Worm (Caenorhabditis elegans) whole organism, L4 larva: ENCODE results near the gene F21C10.18.
A peak's percentile ranks its signal among the peaks of the same experiment; 100 is the strongest.

ENCODE experiments used
- F10B5.3 ChIP-seq: sonication (generic microtip); optimal IDR thresholded peaks from 2 replicates; lab custom pipeline; 2016; ENCODE audit warnings: mild to moderate bottlenecking, missing genetic modification characterization, missing compliant biosample characterization
- F49E8.2 ChIP-seq: sonication (generic microtip); optimal IDR thresholded peaks from 2 replicates; lab custom pipeline; 2016; ENCODE audit warnings: missing compliant biosample characterization, mild to moderate bottlenecking, missing genetic modification characterization, borderline replicate concordance
- Y105C5A.15 ChIP-seq: fragments of 200-800 bp; sonication (Bioruptor generic); IDR thresholded peaks from 2 replicates; pipeline ENCODE4 v1.3.6; 2022; ENCODE audit warnings: missing genetic modification characterization, missing compliant biosample characterization
- Y5F2A.4 ChIP-seq: fragments of 200-800 bp; sonication (Bioruptor generic); optimal IDR thresholded peaks from 2 replicates; lab custom pipeline; 2018; ENCODE audit warnings: mild to moderate bottlenecking, missing genetic modification characterization, missing compliant biosample characterization
- ZK337.2 ChIP-seq: fragments of 200-800 bp; sonication (Bioruptor generic); IDR thresholded peaks from 2 replicates; pipeline ENCODE4 v1.3.6; 2022; ENCODE audit warnings: missing genetic modification reagents, missing genetic modification characterization, missing compliant biosample characterization
- ZK546.5 ChIP-seq, 2 experiments: sonication (generic microtip); optimal IDR thresholded peaks; 2 replicates each; lab custom pipeline; 2017; ENCODE audit warnings: missing biosample characterization in 2 of 2, missing genetic modification characterization in 2 of 2
- aha-1 ChIP-seq: fragments of 150-350 bp; peaks from one replicate; lab custom pipeline; 2014; ENCODE audit warnings: missing biosample characterization, missing genetic modification characterization
- arid-1 ChIP-seq: fragments of 200-800 bp; sonication (Bioruptor generic); conservative IDR thresholded peaks from 2 replicates; pipeline ENCODE4 v1.3.6; 2022; ENCODE audit warnings: missing genetic modification reagents, missing genetic modification characterization, missing compliant biosample characterization
- ceh-32 ChIP-seq: sonication (generic microtip); optimal IDR thresholded peaks from 2 replicates; lab custom pipeline; 2016; ENCODE audit warnings: mild to moderate bottlenecking, missing genetic modification characterization, missing compliant biosample characterization; ENCODE audit not compliant: poor library complexity
- ceh-44 ChIP-seq: fragments of 200-800 bp; sonication (Bioruptor generic); IDR thresholded peaks from 2 replicates; pipeline ENCODE4 v1.3.6; 2022; ENCODE audit warnings: missing genetic modification reagents, missing genetic modification characterization, missing compliant biosample characterization
- ceh-82 ChIP-seq: sonication (generic microtip); optimal IDR thresholded peaks from 2 replicates; lab custom pipeline; 2017; ENCODE audit warnings: missing biosample characterization, missing genetic modification characterization
- ces-1 ChIP-seq: fragments of 150-350 bp; sonication (generic microtip); optimal IDR thresholded peaks from 4 replicates; lab custom pipeline; 2014; ENCODE audit warnings: missing biosample characterization, missing genetic modification reagents, missing genetic modification characterization
- cey-2 ChIP-seq: sonication (generic microtip); optimal IDR thresholded peaks from 3 replicates; lab custom pipeline; 2017; ENCODE audit warnings: missing genetic modification characterization, mild to moderate bottlenecking, missing compliant biosample characterization, antibody characterized with exemption, borderline replicate concordance; ENCODE audit not compliant: insufficient read depth
- ctbp-1 ChIP-seq: fragments of 200-800 bp; sonication (Bioruptor generic); IDR thresholded peaks from 2 replicates; pipeline ENCODE4 v1.3.6; 2022; ENCODE audit warnings: missing genetic modification reagents, missing genetic modification characterization, missing compliant biosample characterization
- daf-19 ChIP-seq: fragments of 200-800 bp; sonication (Bioruptor generic); conservative IDR thresholded peaks from 2 replicates; pipeline ENCODE4 v1.3.6; 2022; ENCODE audit warnings: missing genetic modification characterization, missing compliant biosample characterization
- dmd-8 ChIP-seq: fragments of 200-800 bp; sonication (Bioruptor generic); IDR thresholded peaks from 2 replicates; pipeline ENCODE4 v1.3.6; 2022; ENCODE audit warnings: missing genetic modification characterization, missing compliant biosample characterization
- dpl-1 ChIP-seq: fragments of 150-350 bp; optimal IDR thresholded peaks from 2 replicates; lab custom pipeline; 2014; ENCODE audit warnings: missing biosample characterization, missing genetic modification reagents, missing genetic modification characterization
- duxl-1 ChIP-seq: sonication (generic microtip); optimal IDR thresholded peaks from 2 replicates; lab custom pipeline; 2016; ENCODE audit warnings: mild to moderate bottlenecking, missing genetic modification characterization, moderate library complexity, missing compliant biosample characterization; ENCODE audit not compliant: poor library complexity
- egl-43 ChIP-seq: fragments of 200-800 bp; sonication (Bioruptor generic); IDR thresholded peaks from 2 replicates; pipeline ENCODE4 v1.3.6; 2022; ENCODE audit warnings: missing genetic modification reagents, missing genetic modification characterization, missing compliant biosample characterization
- fkh-10 ChIP-seq: fragments of 150-350 bp; optimal IDR thresholded peaks from 2 replicates; lab custom pipeline; 2014; ENCODE audit warnings: missing biosample characterization, missing genetic modification reagents, missing genetic modification characterization
- gei-8 ChIP-seq: fragments of 200-800 bp; sonication (Bioruptor generic); optimal IDR thresholded peaks from 2 replicates; lab custom pipeline; 2018; ENCODE audit warnings: mild to moderate bottlenecking, missing genetic modification characterization, missing compliant biosample characterization
- hlh-11 ChIP-seq: fragments of 200-800 bp; sonication (Bioruptor generic); optimal IDR thresholded peaks from 2 replicates; lab custom pipeline; 2018; ENCODE audit warnings: mild to moderate bottlenecking, missing genetic modification characterization, missing compliant biosample characterization
- hmg-1.1 ChIP-seq: fragments of 200-800 bp; sonication (Bioruptor generic); IDR thresholded peaks from 2 replicates; pipeline ENCODE4 v1.3.6; 2022; ENCODE audit warnings: missing genetic modification reagents, missing genetic modification characterization, missing compliant biosample characterization
- lin-15B ChIP-seq: fragments of 150-350 bp; sonication (generic microtip); optimal IDR thresholded peaks from 3 replicates; lab custom pipeline; 2014; ENCODE audit warnings: missing biosample characterization, missing genetic modification characterization
- madf-9 ChIP-seq: fragments of 200-800 bp; sonication (Bioruptor generic); conservative IDR thresholded peaks from 2 replicates; pipeline ENCODE4 v1.3.6; 2022; ENCODE audit warnings: missing genetic modification reagents, missing genetic modification characterization, missing compliant biosample characterization
- mxl-3 ChIP-seq: fragments of 200-800 bp; sonication (Bioruptor generic); optimal IDR thresholded peaks from 2 replicates; lab custom pipeline; 2018; ENCODE audit warnings: mild to moderate bottlenecking, missing genetic modification characterization, missing compliant biosample characterization
- nhr-102 ChIP-seq: sonication (generic microtip); optimal IDR thresholded peaks from 2 replicates; lab custom pipeline; 2016; ENCODE audit warnings: mild to moderate bottlenecking, missing genetic modification characterization, moderate library complexity, missing compliant biosample characterization
- nhr-11 ChIP-seq: fragments of 150-350 bp; optimal IDR thresholded peaks from 2 replicates; lab custom pipeline; 2014; ENCODE audit warnings: missing biosample characterization, missing genetic modification characterization
- nhr-111 ChIP-seq: fragments of 200-800 bp; sonication (Bioruptor generic); optimal IDR thresholded peaks from 2 replicates; lab custom pipeline; 2018; ENCODE audit warnings: mild to moderate bottlenecking, missing genetic modification characterization, missing compliant biosample characterization
- nhr-237 ChIP-seq: sonication (generic microtip); optimal IDR thresholded peaks from 2 replicates; lab custom pipeline; 2017; ENCODE audit warnings: missing biosample characterization, missing genetic modification characterization
- nhr-25 ChIP-seq: sonication (generic microtip); optimal IDR thresholded peaks from 2 replicates; lab custom pipeline; 2017; ENCODE audit warnings: missing genetic modification characterization, mild to moderate bottlenecking, missing compliant biosample characterization, antibody characterized with exemption, moderate library complexity, borderline replicate concordance; ENCODE audit not compliant: insufficient read depth
- nhr-28 ChIP-seq: fragments of 150-350 bp; optimal IDR thresholded peaks from 2 replicates; lab custom pipeline; 2014; ENCODE audit warnings: missing biosample characterization, missing genetic modification characterization
- nhr-6 ChIP-seq: fragments of 150-350 bp; optimal IDR thresholded peaks from 2 replicates; lab custom pipeline; 2014; ENCODE audit warnings: missing biosample characterization, missing genetic modification characterization
- nhr-77 ChIP-seq: fragments of 150-350 bp; optimal IDR thresholded peaks from 2 replicates; lab custom pipeline; 2014; ENCODE audit warnings: missing biosample characterization, missing genetic modification characterization
- php-3 ChIP-seq: fragments of 200-800 bp; sonication (Bioruptor generic); IDR thresholded peaks from 2 replicates; pipeline ENCODE4 v1.3.6; 2022; ENCODE audit warnings: missing genetic modification reagents, missing genetic modification characterization, missing compliant biosample characterization
- skn-1 ChIP-seq: fragments of 150-350 bp; optimal IDR thresholded peaks from 2 replicates; lab custom pipeline; 2014; ENCODE audit warnings: missing biosample characterization, missing genetic modification characterization
- snpc-1.2 ChIP-seq: fragments of 200-800 bp; sonication (Bioruptor generic); IDR thresholded peaks from 2 replicates; pipeline ENCODE4 v1.3.6; 2022; ENCODE audit warnings: missing genetic modification reagents, missing genetic modification characterization, missing compliant biosample characterization
- spr-1 ChIP-seq: sonication (generic microtip); optimal IDR thresholded peaks from 2 replicates; lab custom pipeline; 2016; ENCODE audit warnings: mild to moderate bottlenecking, missing genetic modification characterization, missing compliant biosample characterization
- tag-97 ChIP-seq: fragments of 200-800 bp; sonication (Bioruptor generic); IDR thresholded peaks from 2 replicates; pipeline ENCODE4 v1.3.6; 2022; ENCODE audit warnings: missing genetic modification characterization, missing compliant biosample characterization
- tra-1 ChIP-seq: fragments of 200-800 bp; sonication (Bioruptor generic); IDR thresholded peaks from 2 replicates; pipeline ENCODE4 v1.3.6; 2022; ENCODE audit warnings: missing genetic modification reagents, missing genetic modification characterization, missing compliant biosample characterization
- unc-62 ChIP-seq, 3 experiments: fragments of 150-350 bp in 1 of 3; sonication (generic microtip); optimal IDR thresholded peaks in 2 of 3; peaks in 1 of 3; 1 replicate in 1 of 3; 2 replicates in 2 of 3; lab custom pipeline; 2014 to 2017; ENCODE audit warnings: missing biosample characterization in 3 of 3, missing genetic modification characterization in 3 of 3, missing genetic modification reagents in 3 of 3, missing genotype in 1 of 3
- zfp-2 ChIP-seq: sonication (generic microtip); optimal IDR thresholded peaks from 2 replicates; lab custom pipeline; 2016; ENCODE audit warnings: mild to moderate bottlenecking, missing genetic modification characterization, missing compliant biosample characterization
- ztf-11 ChIP-seq: fragments of 150-350 bp; optimal IDR thresholded peaks from 2 replicates; lab custom pipeline; 2014; ENCODE audit warnings: missing biosample characterization, missing genetic modification characterization

F21C10.18 gene

ce11 chrV:9062341-9062740 lies 46.0 kb upstream of the F21C10.18 start, which contains the start of gene C25E10.12:
Gene C25E10.12, minus strand, starts transcription at chrV:9062441.
- TF ChIP-seq ceh-32 (tag; lab: Kevin White, UChicago) (no peak), nhr-102 (tag; lab: Kevin White, UChicago) (no peak), ceh-82 (tag; lab: Kevin White, UChicago) (no peak), aha-1 (tag; lab: Kevin White, UChicago) (no peak), lin-15B (no peak), dmd-8 (no peak), nhr-28 (tag; lab: Kevin White, UChicago) (no peak), tag-97 (GFP tag; lab: Robert Waterston, UW) (no peak), snpc-1.2 (no peak), ztf-11 (tag; lab: Kevin White, UChicago) (no peak), ces-1 (no peak), ctbp-1 (GFP tag; lab: Robert Waterston, UW) (no peak), skn-1 (tag; lab: Kevin White, UChicago) (no peak), gei-8 (GFP tag; lab: Kevin White, UChicago) (no peak), spr-1 (no peak), egl-43 (GFP tag; lab: Robert Waterston, UW) (no peak), F10B5.3 (no peak), hlh-11 (no peak), nhr-25 (tag; lab: Kevin White, UChicago) (no peak), cey-2 (no peak)
- TF ChIP-seq, all 104 proteins: peak for 0

- TF ChIP-seq nhr-237 (tag; lab: Kevin White, UChicago): no peak
Observed at ce11 chrV:9063134-9063533, 45.2 kb upstream of the F21C10.18 start.

- TF ChIP-seq nhr-77 (tag; lab: Kevin White, UChicago) (no peak), F49E8.2 (tag; lab: Kevin White, UChicago) (no peak), ceh-82 (tag; lab: Kevin White, UChicago) (no peak), unc-62 (GFP tag; optimal IDR thresholded peaks at IDR 0.05 in 1 of 2; lab: Kevin White, UChicago) (peak in 1 of 2 experiments; percentile 70), unc-62 (tag; optimal IDR thresholded peaks at IDR 0.05; lab: Kevin White, UChicago) (no peak), mxl-3 (GFP tag; lab: Kevin White, UChicago) (no peak), dpl-1 (no peak), nhr-6 (tag; lab: Kevin White, UChicago) (no peak)
Observed at ce11 chrV:9065001-9065400, 43.3 kb upstream of the F21C10.18 start.

- TF ChIP-seq unc-62 (GFP tag; optimal IDR thresholded peaks at IDR 0.05 in 1 of 2; lab: Kevin White, UChicago): peak in 1 of 2 experiments; percentile 13
- no peak for TF ChIP-seq unc-62 (tag; optimal IDR thresholded peaks at IDR 0.05; lab: Kevin White, UChicago)
- no peak for TF ChIP-seq ceh-44
- no peak for TF ChIP-seq nhr-111 (GFP tag; lab: Kevin White, UChicago)
- no peak for TF ChIP-seq nhr-6 (tag; lab: Kevin White, UChicago)
- no peak for TF ChIP-seq mxl-3 (GFP tag; lab: Kevin White, UChicago)
- no peak for TF ChIP-seq hmg-1.1 (GFP tag; lab: Robert Waterston, UW)
Observed at ce11 chrV:9065915-9066314, 42.4 kb upstream of the F21C10.18 start.

ce11 chrV:9067678-9068077 lies 40.6 kb upstream of the F21C10.18 start, which contains the start of gene fip-2:
Gene fip-2, plus strand, starts transcription at chrV:9067978.
- no peak for TF ChIP-seq tra-1
- TF ChIP-seq daf-19 (GFP tag; lab: Robert Waterston, UW): no peak
- no peak for TF ChIP-seq fkh-10 (GFP tag; lab: Kevin White, UChicago)
- no peak for TF ChIP-seq arid-1
- no peak for TF ChIP-seq zfp-2 (tag; lab: Kevin White, UChicago)
- TF ChIP-seq ZK337.2: no peak
- no peak for TF ChIP-seq egl-43 (GFP tag; lab: Robert Waterston, UW)
- TF ChIP-seq dmd-8: no peak
- TF ChIP-seq Y105C5A.15 (GFP tag; lab: Robert Waterston, UW): no peak
- no peak for TF ChIP-seq php-3 (GFP tag; lab: Robert Waterston, UW)
- no peak for TF ChIP-seq Y5F2A.4 (GFP tag; lab: Kevin White, UChicago)
- TF ChIP-seq madf-9 (GFP tag; lab: Robert Waterston, UW): no peak
- TF ChIP-seq ZK546.5 (tag; optimal IDR thresholded peaks at IDR 0.05; lab: Kevin White, UChicago): no peak
- TF ChIP-seq duxl-1: no peak
- no peak for TF ChIP-seq nhr-11 (tag; lab: Kevin White, UChicago)
- TF ChIP-seq lin-15B: no peak
- TF ChIP-seq snpc-1.2: no peak
- TF ChIP-seq, all 104 proteins: peak for 0
